Fruit fly (Drosophila melanogaster) whole organism, embryonic: ENCODE data around the gene CG11975.

Experiments
- ATbp ChIP-seq: fragments of 200-800 bp; sonication (Bioruptor generic); optimal IDR thresholded peaks from 2 replicates; lab custom pipeline; 2017; ENCODE audit warnings: missing biosample characterization, mild to moderate bottlenecking, missing genetic modification characterization, missing genetic modification reagents
- Abd-B ChIP-seq: fragments of 200-800 bp; sonication (Bioruptor generic); optimal IDR thresholded peaks from 2 replicates; lab custom pipeline; 2018; ENCODE audit warnings: missing biosample characterization, mild to moderate bottlenecking, missing genetic modification characterization, moderate library complexity
- Ada2b ChIP-seq: fragments of 200-800 bp; sonication (Bioruptor generic); IDR thresholded peaks from 2 replicates; pipeline ENCODE4 v1.3.6; 2022; ENCODE audit warnings: missing biosample characterization, missing genetic modification characterization
- Adf1 ChIP-seq: fragments of 200-800 bp; sonication (Bioruptor generic); IDR thresholded peaks from 2 replicates; pipeline ENCODE4 v1.3.6; 2022; ENCODE audit warnings: missing biosample characterization, missing genetic modification characterization
- Bgb ChIP-seq: fragments of 200-800 bp; sonication (Bioruptor generic); IDR thresholded peaks from 2 replicates; pipeline ENCODE4 v1.3.6; 2022; ENCODE audit warnings: missing biosample characterization, missing genetic modification characterization; ENCODE audit not compliant: partially characterized antibody
- CG12155 ChIP-seq: fragments of 200-800 bp; sonication (Bioruptor generic); optimal IDR thresholded peaks from 3 replicates; lab custom pipeline; 2016; ENCODE audit warnings: missing biosample characterization, missing genetic modification characterization
- CG12219 ChIP-seq: fragments of 200-800 bp; sonication (Bioruptor generic); optimal IDR thresholded peaks from 3 replicates; lab custom pipeline; 2018; ENCODE audit warnings: missing biosample characterization, mild to moderate bottlenecking, missing genetic modification characterization
- CG16779 ChIP-seq: fragments of 200-800 bp; sonication (Bioruptor generic); IDR thresholded peaks from 2 replicates; pipeline ENCODE4 v1.3.6; 2022; ENCODE audit warnings: missing biosample characterization, missing genetic modification characterization
- CG17829 ChIP-seq: fragments of 200-800 bp; optimal IDR thresholded peaks from 2 replicates; lab custom pipeline; 2019; ENCODE audit warnings: missing biosample characterization, mild to moderate bottlenecking, missing genetic modification characterization, moderate library complexity
- CG18262 ChIP-seq: fragments of 200-800 bp; optimal IDR thresholded peaks from 3 replicates; lab custom pipeline; 2019; ENCODE audit warnings: missing biosample characterization, mild to moderate bottlenecking, missing genetic modification characterization, moderate library complexity
- CG31388 ChIP-seq: fragments of 200-800 bp; sonication (Bioruptor generic); optimal IDR thresholded peaks from 2 replicates; lab custom pipeline; 2016; ENCODE audit warnings: missing biosample characterization, missing genetic modification characterization
- CG3407 ChIP-seq: fragments of 200-800 bp; sonication (Bioruptor generic); optimal IDR thresholded peaks from 2 replicates; lab custom pipeline; 2018; ENCODE audit warnings: missing biosample characterization, mild to moderate bottlenecking, missing genetic modification characterization
- CG3726 ChIP-seq: fragments of 200-800 bp; sonication (Bioruptor generic); IDR thresholded peaks from 3 replicates; pipeline ENCODE4, ENCODE4 v1.3.6; 2022; ENCODE audit warnings: missing biosample characterization, missing genetic modification characterization
- CG7963 ChIP-seq: fragments of 200-800 bp; sonication (Bioruptor generic); IDR thresholded peaks from 3 replicates; pipeline ENCODE4 v1.3.6; 2022; ENCODE audit warnings: missing biosample characterization, missing genetic modification characterization; ENCODE audit not compliant: partially characterized antibody
- CG8478 ChIP-seq: fragments of >200 bp; optimal IDR thresholded peaks from 2 replicates; lab custom pipeline; 2018
- CG8765 ChIP-seq: fragments of 200-800 bp; sonication (Bioruptor generic); IDR thresholded peaks from 2 replicates; pipeline ENCODE4 v1.3.6; 2022; ENCODE audit warnings: missing biosample characterization, missing genetic modification characterization
- CG9797 ChIP-seq: fragments of 200-800 bp; sonication (Bioruptor generic); optimal IDR thresholded peaks from 3 replicates; lab custom pipeline; 2018; ENCODE audit warnings: missing biosample characterization, mild to moderate bottlenecking, missing genetic modification characterization
- D19A ChIP-seq: fragments of 200-800 bp; optimal IDR thresholded peaks from 3 replicates; lab custom pipeline; 2019; ENCODE audit warnings: missing biosample characterization, mild to moderate bottlenecking, missing genetic modification characterization, moderate library complexity
- Deaf1 ChIP-seq: fragments of 200-800 bp; optimal IDR thresholded peaks from 3 replicates; lab custom pipeline; 2019; ENCODE audit warnings: missing biosample characterization, mild to moderate bottlenecking, missing genetic modification characterization, moderate library complexity
- Dek ChIP-seq: fragments of 200-800 bp; sonication (Bioruptor generic); optimal IDR thresholded peaks from 3 replicates; lab custom pipeline; 2019; ENCODE audit warnings: missing biosample characterization, mild to moderate bottlenecking, missing genetic modification characterization, moderate library complexity
- Fer2 ChIP-seq: fragments of 200-800 bp; sonication (Bioruptor generic); optimal IDR thresholded peaks from 2 replicates; lab custom pipeline; 2018; ENCODE audit warnings: missing biosample characterization, mild to moderate bottlenecking, missing genetic modification characterization, moderate library complexity
- GATAe ChIP-seq: fragments of 200-800 bp; sonication (Bioruptor generic); conservative IDR thresholded peaks from 2 replicates; pipeline ENCODE4 v1.3.6; 2022; ENCODE audit warnings: missing biosample characterization, missing genetic modification characterization
- HLH4C ChIP-seq: fragments of 200-800 bp; sonication (Bioruptor generic); IDR thresholded peaks from 3 replicates; pipeline ENCODE4 v1.3.6; 2022; ENCODE audit warnings: missing biosample characterization, missing genetic modification characterization; ENCODE audit not compliant: partially characterized antibody
- Jarid2 ChIP-seq: fragments of 200-800 bp; sonication (Bioruptor generic); optimal IDR thresholded peaks from 3 replicates; lab custom pipeline; 2017; ENCODE audit warnings: mild to moderate bottlenecking, missing biosample characterization, missing genetic modification reagents, missing genetic modification characterization
- Lhr ChIP-seq: fragments of 200-800 bp; sonication (Bioruptor generic); optimal IDR thresholded peaks from 3 replicates; lab custom pipeline; 2017; ENCODE audit warnings: mild to moderate bottlenecking, missing biosample characterization, missing genetic modification reagents, missing genetic modification characterization
- Lpt ChIP-seq: fragments of >200 bp; optimal IDR thresholded peaks from 2 replicates; lab custom pipeline; 2018; ENCODE audit warnings: missing biosample characterization, missing genetic modification characterization
- Mes4 ChIP-seq: fragments of 200-800 bp; sonication (Bioruptor generic); optimal IDR thresholded peaks from 2 replicates; lab custom pipeline; 2016; ENCODE audit warnings: missing biosample characterization, missing genetic modification characterization
- Vsx1 ChIP-seq: fragments of 200-800 bp; sonication (Bioruptor generic); optimal IDR thresholded peaks from 2 replicates; lab custom pipeline; 2017; ENCODE audit warnings: missing biosample characterization, mild to moderate bottlenecking, missing genetic modification characterization, missing genetic modification reagents
- Xbp1 ChIP-seq: fragments of 200-800 bp; sonication (Bioruptor generic); optimal IDR thresholded peaks from 3 replicates; lab custom pipeline; 2016; ENCODE audit warnings: missing biosample characterization, mild to moderate bottlenecking, missing genetic modification characterization
- al ChIP-seq: fragments of 200-800 bp; sonication (Bioruptor generic); IDR thresholded peaks from 2 replicates; pipeline ENCODE4 v1.3.6; 2022; ENCODE audit warnings: missing biosample characterization, missing genetic modification characterization
- bowl ChIP-seq: fragments of 200-800 bp; sonication (Bioruptor generic); IDR thresholded peaks from 2 replicates; pipeline ENCODE4 v1.3.6; 2022; ENCODE audit warnings: missing biosample characterization, missing genetic modification characterization
- btn ChIP-seq: fragments of 200-800 bp; sonication (Bioruptor generic); optimal IDR thresholded peaks from 2 replicates; lab custom pipeline; 2016; ENCODE audit warnings: missing biosample characterization, missing genetic modification characterization
- caup ChIP-seq: fragments of 200-800 bp; sonication (Bioruptor generic); optimal IDR thresholded peaks from 3 replicates; lab custom pipeline; 2017; ENCODE audit warnings: missing biosample characterization, mild to moderate bottlenecking, missing genetic modification characterization, moderate library complexity; ENCODE audit not compliant: severe bottlenecking
- chinmo ChIP-seq: fragments of 200-800 bp; sonication (Bioruptor generic); IDR thresholded peaks from 4 replicates; pipeline ENCODE4 v1.3.6; 2022; ENCODE audit warnings: missing biosample characterization, missing genetic modification characterization; ENCODE audit not compliant: partially characterized antibody
- chm ChIP-seq: fragments of 200-800 bp; sonication (Bioruptor generic); IDR thresholded peaks from 2 replicates; pipeline ENCODE4 v1.3.6; 2022; ENCODE audit warnings: missing biosample characterization, missing genetic modification characterization
- corto ChIP-seq: fragments of 200-800 bp; sonication (Bioruptor generic); optimal IDR thresholded peaks from 2 replicates; lab custom pipeline; 2016; ENCODE audit warnings: missing biosample characterization, mild to moderate bottlenecking, missing genetic modification characterization, moderate library complexity
- crol ChIP-seq: fragments of 200-800 bp; sonication (Bioruptor generic); IDR thresholded peaks from 2 replicates; pipeline ENCODE4 v1.3.6; 2022; ENCODE audit warnings: missing biosample characterization, missing genetic modification characterization
- da ChIP-seq: fragments of 200-800 bp; sonication (Bioruptor generic); optimal IDR thresholded peaks from 2 replicates; lab custom pipeline; 2016; ENCODE audit warnings: missing biosample characterization, missing genetic modification characterization
- disco-r ChIP-seq: fragments of 200-800 bp; sonication (Bioruptor generic); optimal IDR thresholded peaks from 2 replicates; lab custom pipeline; 2016; ENCODE audit warnings: missing biosample characterization, missing genetic modification characterization
- h ChIP-seq: fragments of >200 bp; optimal IDR thresholded peaks from 2 replicates; lab custom pipeline; 2017
- jigr1 ChIP-seq: fragments of 200-800 bp; sonication (Bioruptor generic); IDR thresholded peaks from 3 replicates; pipeline ENCODE4 v1.3.6; 2022; ENCODE audit warnings: missing biosample characterization, missing genetic modification characterization
- luna ChIP-seq: fragments of 200-800 bp; sonication (Bioruptor generic); optimal IDR thresholded peaks from 2 replicates; lab custom pipeline; 2016; ENCODE audit warnings: missing biosample characterization, missing genetic modification characterization
- nau ChIP-seq: fragments of 200-800 bp; sonication (Bioruptor generic); optimal IDR thresholded peaks from 3 replicates; lab custom pipeline; 2017; ENCODE audit warnings: missing biosample characterization, mild to moderate bottlenecking, missing genetic modification characterization, missing genetic modification reagents
- onecut ChIP-seq: fragments of 200-800 bp; sonication (Bioruptor generic); IDR thresholded peaks from 2 replicates; pipeline ENCODE4 v1.3.6; 2022; ENCODE audit warnings: missing biosample characterization, missing genetic modification characterization
- sens ChIP-seq: fragments of 200-800 bp; sonication (Bioruptor generic); peaks from one replicate; lab custom pipeline; 2016; ENCODE audit warnings: missing biosample characterization, missing genetic modification characterization
- tin ChIP-seq: fragments of 200-800 bp; sonication (Bioruptor generic); optimal IDR thresholded peaks from 3 replicates; lab custom pipeline; 2016; ENCODE audit warnings: missing biosample characterization, missing genetic modification characterization
- tio ChIP-seq: fragments of 200-800 bp; sonication (Bioruptor generic); optimal IDR thresholded peaks from 2 replicates; lab custom pipeline; 2017; ENCODE audit warnings: missing biosample characterization, missing genetic modification characterization, inconsistent platforms
- twi ChIP-seq: fragments of 200-800 bp; optimal IDR thresholded peaks from 2 replicates; lab custom pipeline; 2019; ENCODE audit warnings: missing biosample characterization, mild to moderate bottlenecking, missing genetic modification characterization, moderate library complexity
- tx ChIP-seq: fragments of 200-800 bp; sonication (Bioruptor generic); optimal IDR thresholded peaks from 2 replicates; lab custom pipeline; 2016; ENCODE audit warnings: missing biosample characterization, missing genetic modification characterization
- usp ChIP-seq: fragments of >200 bp; optimal IDR thresholded peaks from 2 replicates; lab custom pipeline; 2017; ENCODE audit warnings: missing biosample characterization, missing genetic modification characterization

CG11975 gene

dm6 chr3R:8945502-8946324 is 47.3 kb upstream of the CG11975 start (continued):
- TF ChIP-seq corto (GFP tag; lab: Kevin White, UChicago) (peak; percentile 44), da (GFP tag; lab: Kevin White, UChicago) (no peak), Fer2 (tag; lab: Kevin White, UChicago) (peak; percentile 17), Abd-B (peak; percentile 87), Ada2b (GFP tag; lab: Robert Waterston, UW) (peak; percentile 83), sens (peak; percentile 92), Dek (peak; percentile 78), twi (tag; lab: Kevin White, UChicago) (peak; percentile 70), nau (GFP tag; lab: Kevin White, UChicago) (peak; percentile 83), jigr1 (peak; percentile 65), al (GFP tag; lab: Robert Waterston, UW) (peak; percentile 66; the same call in 1 of the 2 replicates), bowl (GFP tag; lab: Robert Waterston, UW) (peak; percentile 65; the same call in 1 of the 2 replicates), usp (GFP tag; lab: Kevin White, UChicago) (no peak), chinmo (GFP tag; lab: Robert Waterston, UW) (peak; percentile 78; the same call in 2 of the 4 replicates), CG7963 (GFP tag; lab: Robert Waterston, UW) (no peak), tio (GFP tag; lab: Kevin White, UChicago) (peak; percentile 69), Mes4 (GFP tag; lab: Kevin White, UChicago) (no peak), disco-r (GFP tag; lab: Kevin White, UChicago) (no peak), onecut (GFP tag; lab: Robert Waterston, UW) (peak; percentile 76), HLH4C (GFP tag; lab: Robert Waterston, UW) (no peak), btn (no peak), Lhr (GFP tag; lab: Kevin White, UChicago) (peak; percentile 53), crol (GFP tag; lab: Robert Waterston, UW) (no peak), Deaf1 (tag; lab: Kevin White, UChicago) (peak; percentile 71), h (lab: Kevin White, UChicago) (no peak), CG8765 (no peak), Adf1 (no peak), luna (GFP tag; lab: Kevin White, UChicago) (no peak), Vsx1 (GFP tag; lab: Kevin White, UChicago) (peak; percentile 68), D19A (peak; percentile 90), chm (no peak), tx (GFP tag; lab: Kevin White, UChicago) (no peak), CG31388 (GFP tag; lab: Kevin White, UChicago) (peak; percentile 27), CG12155 (peak; percentile 43), caup (GFP tag; lab: Kevin White, UChicago) (peak; percentile 70), CG16779 (no peak), Bgb (GFP tag; lab: Robert Waterston, UW) (no peak), CG8478 (no peak), Jarid2 (GFP tag; lab: Kevin White, UChicago) (peak; percentile 53), CG12219 (GFP tag; lab: Kevin White, UChicago) (peak; percentile 56), CG17829 (peak; percentile 86), CG3726 (GFP tag; lab: Robert Waterston, UW) (0 out of 3 replicates have a peak, but pooled peaks have one; percentile 62), Lpt (GFP tag; lab: Kevin White, UChicago) (no peak), CG9797 (GFP tag; lab: Kevin White, UChicago) (no peak), tin (GFP tag; lab: Kevin White, UChicago) (peak; percentile 74), GATAe (GFP tag; lab: Robert Waterston, UW) (no peak), CG18262 (peak; percentile 93), Xbp1 (GFP tag; lab: Kevin White, UChicago) (peak; percentile 83), ATbp (GFP tag; lab: Kevin White, UChicago) (peak; percentile 91), CG3407 (GFP tag; lab: Kevin White, UChicago) (peak; percentile 84)
